Worm (Caenorhabditis elegans): ENCODE measurements around the gene C44H4.4.

C44H4.4 gene

DNA sequence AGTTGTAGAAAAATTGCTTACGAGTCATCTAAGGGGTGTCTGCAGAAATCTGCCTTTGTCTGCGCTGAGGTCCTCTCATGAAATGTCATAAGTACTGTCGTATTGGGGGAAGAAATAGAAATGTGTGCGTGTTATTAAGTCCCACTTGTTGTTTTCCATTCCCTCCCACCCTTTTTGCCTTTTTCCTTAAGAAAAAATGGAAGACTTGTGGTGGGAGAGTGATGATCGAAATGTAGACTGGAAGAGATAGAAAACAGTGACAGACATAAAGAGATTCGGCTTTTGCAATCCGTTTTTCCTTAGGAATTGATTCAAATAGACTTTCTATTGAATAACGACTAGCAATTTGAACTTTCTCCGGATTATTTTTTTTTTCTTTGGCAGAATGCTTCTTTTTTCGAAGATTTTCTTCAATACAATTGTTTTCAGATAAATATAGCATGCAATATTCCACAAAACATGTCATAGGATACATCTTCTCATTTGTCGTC is 39.1 kb downstream of the C44H4.4 start, which contains the start of gene ram-5:
Gene ram-5, plus strand, starts transcription at position 441 of the 491 bp plus-strand sequence.
- TF ChIP-seq eor-1 (tag; optimal IDR thresholded peaks at IDR 0.05) (no peak), sea-2 (GFP tag; optimal IDR thresholded peaks at IDR 0.05) (no peak), elt-3 (tag; optimal IDR thresholded peaks at IDR 0.05) (no peak), snpc-4 (tag; optimal IDR thresholded peaks at IDR 0.05) (no peak), nhr-43 (tag; optimal IDR thresholded peaks at IDR 0.05; ENCODE audit: poor library complexity, severe bottlenecking) (no peak), lin-39 (tag; optimal IDR thresholded peaks at IDR 0.05) (no peak), lin-15B (tag; optimal IDR thresholded peaks at IDR 0.05) (no peak), R02D3.7 (tag; optimal IDR thresholded peaks at IDR 0.05) (no peak), unc-39 (tag; optimal IDR thresholded peaks at IDR 0.05) (no peak), pha-4 (tag; optimal IDR thresholded peaks at IDR 0.05) (no peak), mml-1 (tag; optimal IDR thresholded peaks at IDR 0.05) (no peak), hmg-11 (tag; optimal IDR thresholded peaks at IDR 0.05) (no peak), nhr-11 (tag; optimal IDR thresholded peaks at IDR 0.05) (no peak)

DNA sequence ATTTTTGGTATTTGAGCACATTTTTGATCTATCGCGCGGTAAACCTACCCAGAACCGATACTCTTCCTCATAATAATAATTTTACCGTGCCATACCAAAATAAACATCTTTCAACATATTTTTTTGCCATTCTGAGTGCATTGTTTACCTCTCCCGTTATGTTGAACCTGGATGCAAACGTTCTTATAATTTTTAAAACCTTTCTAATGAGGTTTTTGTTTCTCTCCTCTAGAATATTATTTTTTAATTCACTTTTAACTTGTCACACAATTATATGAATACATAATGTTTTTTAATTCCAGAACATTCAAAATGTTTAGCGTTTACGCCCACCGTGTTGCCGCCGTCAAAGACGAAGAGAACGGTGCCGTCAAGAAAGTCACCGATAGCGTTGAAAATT is 43.4 kb downstream of the C44H4.4 start, which contains the start of gene enri-2:
Gene enri-2, plus strand, starts transcription at position 301 of the 400 bp plus-strand sequence.
- TF ChIP-seq elt-2 (tag; optimal IDR thresholded peaks at IDR 0.05) (no peak), unc-39 (tag; optimal IDR thresholded peaks at IDR 0.05) (no peak), ama-1 (optimal IDR thresholded peaks at IDR 0.05) (no peak), nhr-11 (tag; optimal IDR thresholded peaks at IDR 0.05) (no peak), pqm-1 (tag; optimal IDR thresholded peaks at IDR 0.05) (no peak), nhr-43 (tag; optimal IDR thresholded peaks at IDR 0.05; ENCODE audit: poor library complexity, severe bottlenecking) (no peak), mml-1 (tag; optimal IDR thresholded peaks at IDR 0.05) (no peak), nfya-1 (tag; optimal IDR thresholded peaks at IDR 0.05; ENCODE audit: insufficient read depth) (no peak), lin-15B (tag; optimal IDR thresholded peaks at IDR 0.05) (no peak), nhr-25 (tag; optimal IDR thresholded peaks at IDR 0.05) (no peak), lsy-12 (tag; optimal IDR thresholded peaks at IDR 0.05) (no peak), aly-2 (tag; optimal IDR thresholded peaks at IDR 0.05) (no peak), ceh-9 (tag; optimal IDR thresholded peaks at IDR 0.05) (no peak), ztf-11 (tag; optimal IDR thresholded peaks at IDR 0.05) (no peak), nhr-28 (tag; optimal IDR thresholded peaks at IDR 0.05) (no peak), nhr-23 (tag; optimal IDR thresholded peaks at IDR 0.05) (no peak), ZK546.5 (tag; optimal IDR thresholded peaks at IDR 0.05) (no peak), elt-1 (tag; optimal IDR thresholded peaks at IDR 0.05) (no peak), lin-39 (tag; optimal IDR thresholded peaks at IDR 0.05) (no peak)

DNA sequence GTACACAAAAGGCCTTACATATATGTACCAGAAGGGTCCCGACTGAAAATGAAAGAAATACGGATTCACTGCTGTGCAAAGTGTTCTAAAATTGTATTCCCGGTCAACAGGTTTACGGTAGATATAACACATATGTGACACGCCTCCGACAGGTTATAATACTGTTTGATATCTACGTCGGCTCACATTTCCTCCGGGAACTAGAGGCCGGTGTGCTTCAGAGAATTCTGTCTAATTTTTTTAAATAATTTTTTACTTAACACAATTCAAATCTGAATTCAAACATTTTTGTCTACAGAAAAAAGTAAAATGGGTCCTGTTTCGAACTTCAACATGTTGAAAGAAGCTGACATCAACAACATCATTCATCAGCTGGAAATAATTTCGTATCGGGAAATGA is 45.7 kb downstream of the C44H4.4 start, which contains the start of gene T24C2.3:
Gene T24C2.3, plus strand, starts transcription at position 301 of the 400 bp plus-strand sequence.
- TF ChIP-seq pha-4 (tag; optimal IDR thresholded peaks at IDR 0.05) = no peak
- TF ChIP-seq elt-2 (tag; optimal IDR thresholded peaks at IDR 0.05) = no peak
- TF ChIP-seq nhr-76 (tag; optimal IDR thresholded peaks at IDR 0.05) = no peak
- TF ChIP-seq hmg-11 (tag; optimal IDR thresholded peaks at IDR 0.05) = no peak
- no peak for TF ChIP-seq ceh-82 (tag; optimal IDR thresholded peaks at IDR 0.05)
- TF ChIP-seq nhr-43 (tag; optimal IDR thresholded peaks at IDR 0.05; ENCODE audit: poor library complexity, severe bottlenecking) = no peak
- no peak for TF ChIP-seq unc-62 (GFP tag; optimal IDR thresholded peaks at IDR 0.05)

DNA sequence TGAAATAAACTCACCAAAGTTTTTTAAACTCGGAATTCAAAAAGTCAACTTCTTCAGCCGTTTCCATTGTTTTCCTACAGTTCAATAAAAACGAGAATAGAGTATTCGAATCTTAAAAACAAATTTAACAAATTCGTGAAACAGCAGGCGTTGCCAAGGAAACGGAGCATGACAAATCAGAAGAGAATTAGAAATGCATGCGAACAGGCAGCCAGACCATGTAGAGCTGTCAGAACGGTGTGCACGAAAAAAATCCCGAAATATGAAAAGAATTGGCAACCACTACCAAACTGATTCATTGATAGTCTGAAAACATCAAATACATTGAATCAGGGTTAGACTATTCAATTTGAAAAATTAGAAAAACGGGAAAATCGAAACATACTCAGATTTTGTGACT is 46.9 kb downstream of the C44H4.4 start, which contains the start of gene fbxa-81:
Gene fbxa-81, minus strand, starts transcription at position 101 of the 400 bp plus-strand sequence.
- TF ChIP-seq ztf-11 (tag; optimal IDR thresholded peaks at IDR 0.05) = no peak
- no peak for TF ChIP-seq pha-4 (tag; optimal IDR thresholded peaks at IDR 0.05)
- no peak for TF ChIP-seq nhr-12 (tag; optimal IDR thresholded peaks at IDR 0.05)
- TF ChIP-seq ceh-16 (tag; optimal IDR thresholded peaks at IDR 0.05) = no peak
- TF ChIP-seq ceh-9 (tag; optimal IDR thresholded peaks at IDR 0.05) = no peak
- no peak for TF ChIP-seq unc-39 (tag; optimal IDR thresholded peaks at IDR 0.05)
- no peak for TF ChIP-seq zag-1 (tag; optimal IDR thresholded peaks at IDR 0.05)
- no peak for TF ChIP-seq mml-1 (tag; optimal IDR thresholded peaks at IDR 0.05)
- no peak for TF ChIP-seq skn-1 (tag; optimal IDR thresholded peaks at IDR 0.05)
- no peak for TF ChIP-seq nhr-11 (tag; optimal IDR thresholded peaks at IDR 0.05)
- TF ChIP-seq nhr-23 (tag; optimal IDR thresholded peaks at IDR 0.05) = no peak
- TF ChIP-seq fkh-2 (tag; optimal IDR thresholded peaks at IDR 0.05) = no peak
- no peak for TF ChIP-seq jun-1 (tag; optimal IDR thresholded peaks at IDR 0.05)
- no peak for TF ChIP-seq fos-1 (tag; optimal IDR thresholded peaks at IDR 0.05)
- TF ChIP-seq ama-1 (optimal IDR thresholded peaks at IDR 0.05) = no peak
- no peak for TF ChIP-seq nhr-237 (tag; optimal IDR thresholded peaks at IDR 0.05)
- TF ChIP-seq mdl-1 (tag; optimal IDR thresholded peaks at IDR 0.05) = no peak
- no peak for TF ChIP-seq sea-2 (GFP tag; optimal IDR thresholded peaks at IDR 0.05)
- TF ChIP-seq aly-2 (tag; optimal IDR thresholded peaks at IDR 0.05) = no peak
- TF ChIP-seq nhr-28 (tag; optimal IDR thresholded peaks at IDR 0.05) = no peak
